Worm (Caenorhabditis elegans) whole organism, L4 larva: ENCODE results near the gene B0303.16.

Experiments
- D1046.2 ChIP-seq: fragments of 200-800 bp; sonication (Bioruptor generic); IDR thresholded peaks from 2 replicates; pipeline ENCODE4 v1.3.6; 2022; ENCODE audit warnings: missing genetic modification characterization, missing compliant biosample characterization
- F10B5.3 ChIP-seq: sonication (generic microtip); optimal IDR thresholded peaks from 2 replicates; lab custom pipeline; 2016; ENCODE audit warnings: mild to moderate bottlenecking, missing genetic modification characterization, missing compliant biosample characterization
- F44E2.7 ChIP-seq: fragments of 200-800 bp; sonication (Bioruptor generic); IDR thresholded peaks from 2 replicates; pipeline ENCODE4 v2.1.2; 2022; ENCODE audit warnings: missing genetic modification characterization, missing compliant biosample characterization
- Y48G9A.11 ChIP-seq: fragments of 200-800 bp; sonication (Bioruptor generic); IDR thresholded peaks from 2 replicates; pipeline ENCODE4 v1.3.6; 2022; ENCODE audit warnings: missing genetic modification reagents, missing genetic modification characterization, missing compliant biosample characterization
- Y5F2A.4 ChIP-seq: fragments of 200-800 bp; sonication (Bioruptor generic); optimal IDR thresholded peaks from 2 replicates; lab custom pipeline; 2018; ENCODE audit warnings: mild to moderate bottlenecking, missing genetic modification characterization, missing compliant biosample characterization
- Y75B8A.6 ChIP-seq: fragments of 200-800 bp; sonication (Bioruptor generic); IDR thresholded peaks from 2 replicates; pipeline ENCODE4 v1.3.6; 2022; ENCODE audit warnings: missing genetic modification reagents, missing genetic modification characterization, missing compliant biosample characterization
- ZK546.5 ChIP-seq, 2 experiments: sonication (generic microtip); optimal IDR thresholded peaks; 2 replicates each; lab custom pipeline; 2017; ENCODE audit warnings: missing biosample characterization in 2 of 2, missing genetic modification characterization in 2 of 2
- aha-1 ChIP-seq: fragments of 150-350 bp; peaks from one replicate; lab custom pipeline; 2014; ENCODE audit warnings: missing biosample characterization, missing genetic modification characterization
- arid-1 ChIP-seq: fragments of 200-800 bp; sonication (Bioruptor generic); conservative IDR thresholded peaks from 2 replicates; pipeline ENCODE4 v1.3.6; 2022; ENCODE audit warnings: missing genetic modification reagents, missing genetic modification characterization, missing compliant biosample characterization
- ceh-20 ChIP-seq: fragments of 200-800 bp; sonication (Bioruptor generic); IDR thresholded peaks from 2 replicates; pipeline ENCODE4 v1.3.6; 2022; ENCODE audit warnings: missing genetic modification reagents, missing genetic modification characterization, missing compliant biosample characterization
- ceh-32 ChIP-seq: sonication (generic microtip); optimal IDR thresholded peaks from 2 replicates; lab custom pipeline; 2016; ENCODE audit warnings: mild to moderate bottlenecking, missing genetic modification characterization, missing compliant biosample characterization; ENCODE audit not compliant: poor library complexity
- ceh-44 ChIP-seq: fragments of 200-800 bp; sonication (Bioruptor generic); IDR thresholded peaks from 2 replicates; pipeline ENCODE4 v1.3.6; 2022; ENCODE audit warnings: missing genetic modification reagents, missing genetic modification characterization, missing compliant biosample characterization
- ceh-62 ChIP-seq: sonication (generic microtip); optimal IDR thresholded peaks from 2 replicates; lab custom pipeline; 2017; ENCODE audit warnings: missing biosample characterization, missing genetic modification characterization
- ceh-82 ChIP-seq: sonication (generic microtip); optimal IDR thresholded peaks from 2 replicates; lab custom pipeline; 2017; ENCODE audit warnings: missing biosample characterization, missing genetic modification characterization
- cey-2 ChIP-seq: sonication (generic microtip); optimal IDR thresholded peaks from 3 replicates; lab custom pipeline; 2017; ENCODE audit warnings: missing genetic modification characterization, mild to moderate bottlenecking, missing compliant biosample characterization, antibody characterized with exemption, borderline replicate concordance; ENCODE audit not compliant: insufficient read depth
- ctbp-1 ChIP-seq: fragments of 200-800 bp; sonication (Bioruptor generic); IDR thresholded peaks from 2 replicates; pipeline ENCODE4 v1.3.6; 2022; ENCODE audit warnings: missing genetic modification reagents, missing genetic modification characterization, missing compliant biosample characterization
- daf-12 ChIP-seq: fragments of 150-350 bp; optimal IDR thresholded peaks from 2 replicates; lab custom pipeline; 2014; ENCODE audit warnings: missing biosample characterization, missing genetic modification reagents, missing genetic modification characterization
- daf-19 ChIP-seq: fragments of 200-800 bp; sonication (Bioruptor generic); conservative IDR thresholded peaks from 2 replicates; pipeline ENCODE4 v1.3.6; 2022; ENCODE audit warnings: missing genetic modification characterization, missing compliant biosample characterization
- dmd-9 ChIP-seq: fragments of 200-800 bp; sonication (Bioruptor generic); IDR thresholded peaks from 2 replicates; pipeline ENCODE4 v1.3.6; 2022; ENCODE audit warnings: missing genetic modification reagents, missing genetic modification characterization, missing compliant biosample characterization
- dpl-1 ChIP-seq: fragments of 150-350 bp; optimal IDR thresholded peaks from 2 replicates; lab custom pipeline; 2014; ENCODE audit warnings: missing biosample characterization, missing genetic modification reagents, missing genetic modification characterization
- duxl-1 ChIP-seq: sonication (generic microtip); optimal IDR thresholded peaks from 2 replicates; lab custom pipeline; 2016; ENCODE audit warnings: mild to moderate bottlenecking, missing genetic modification characterization, moderate library complexity, missing compliant biosample characterization; ENCODE audit not compliant: poor library complexity
- hif-1 ChIP-seq, 2 experiments: sonication (generic microtip); optimal IDR thresholded peaks; 2 replicates each; lab custom pipeline; 2016 to 2017; ENCODE audit warnings: missing compliant biosample characterization in 2 of 2, missing genetic modification characterization in 2 of 2, missing genetic modification reagents in 2 of 2, missing genotype in 2 of 2, mild to moderate bottlenecking in 1 of 2
- jun-1 ChIP-seq: fragments of 150-350 bp; optimal IDR thresholded peaks from 2 replicates; lab custom pipeline; 2014; ENCODE audit warnings: missing biosample characterization, missing genetic modification reagents, missing genetic modification characterization
- lin-1 ChIP-seq: fragments of 200-800 bp; sonication (Bioruptor generic); IDR thresholded peaks from 2 replicates; pipeline ENCODE4 v1.3.6; 2022; ENCODE audit warnings: missing genetic modification reagents, missing genetic modification characterization, missing compliant biosample characterization
- lin-13 ChIP-seq: fragments of 150-350 bp; optimal IDR thresholded peaks from 2 replicates; lab custom pipeline; 2014; ENCODE audit warnings: missing biosample characterization, missing genetic modification reagents, missing genetic modification characterization
- lin-15B ChIP-seq: fragments of 150-350 bp; sonication (generic microtip); optimal IDR thresholded peaks from 3 replicates; lab custom pipeline; 2014; ENCODE audit warnings: missing biosample characterization, missing genetic modification characterization
- lir-3 ChIP-seq: sonication (generic microtip); optimal IDR thresholded peaks from 2 replicates; lab custom pipeline; 2016; ENCODE audit warnings: mild to moderate bottlenecking, missing genetic modification characterization, missing compliant biosample characterization
- mdl-1 ChIP-seq, 2 experiments: fragments of 150-350 bp in 1 of 2; sonication (generic microtip) in 1 of 2; optimal IDR thresholded peaks; 2 replicates each; lab custom pipeline; 2014 to 2017; ENCODE audit warnings: missing biosample characterization in 2 of 2, missing genetic modification characterization in 2 of 2
- mep-1 ChIP-seq: fragments of 150-350 bp; sonication (generic microtip); optimal IDR thresholded peaks from 3 replicates; lab custom pipeline; 2014; ENCODE audit warnings: missing biosample characterization, missing genetic modification characterization
- mes-2 ChIP-seq: sonication (generic microtip); optimal IDR thresholded peaks from 2 replicates; lab custom pipeline; 2016; ENCODE audit warnings: missing genotype, mild to moderate bottlenecking, missing genetic modification characterization, missing compliant biosample characterization; ENCODE audit not compliant: poor library complexity, severe bottlenecking
- mxl-2 ChIP-seq: fragments of 200-800 bp; sonication (Bioruptor generic); conservative IDR thresholded peaks from 2 replicates; pipeline ENCODE4 v1.3.6; 2022; ENCODE audit warnings: missing genetic modification reagents, missing genetic modification characterization, missing compliant biosample characterization
- nhr-11 ChIP-seq: fragments of 150-350 bp; optimal IDR thresholded peaks from 2 replicates; lab custom pipeline; 2014; ENCODE audit warnings: missing biosample characterization, missing genetic modification characterization
- nhr-25 ChIP-seq: sonication (generic microtip); optimal IDR thresholded peaks from 2 replicates; lab custom pipeline; 2017; ENCODE audit warnings: missing genetic modification characterization, mild to moderate bottlenecking, missing compliant biosample characterization, antibody characterized with exemption, moderate library complexity, borderline replicate concordance; ENCODE audit not compliant: insufficient read depth
- nhr-48 ChIP-seq: sonication (generic microtip); optimal IDR thresholded peaks from 2 replicates; lab custom pipeline; 2016; ENCODE audit warnings: mild to moderate bottlenecking, missing genetic modification characterization, missing compliant biosample characterization
- nhr-76 ChIP-seq: fragments of 150-350 bp; optimal IDR thresholded peaks from 2 replicates; lab custom pipeline; 2014; ENCODE audit warnings: missing biosample characterization, missing genetic modification characterization
- nhr-77 ChIP-seq: fragments of 150-350 bp; optimal IDR thresholded peaks from 2 replicates; lab custom pipeline; 2014; ENCODE audit warnings: missing biosample characterization, missing genetic modification characterization
- pha-4 ChIP-seq, 2 experiments: fragments of 150-350 bp in 1 of 2; fragments of 200-800 bp in 1 of 2; sonication (Bioruptor generic) in 1 of 2; IDR thresholded peaks in 1 of 2; optimal IDR thresholded peaks in 1 of 2; 2 replicates each; pipeline versions ENCODE4 v1.3.6 to Lab custom; 2014 to 2022; ENCODE audit warnings: missing genetic modification characterization in 2 of 2, missing genetic modification reagents in 2 of 2, missing biosample characterization in 1 of 2, missing compliant biosample characterization in 1 of 2
- php-3 ChIP-seq: fragments of 200-800 bp; sonication (Bioruptor generic); IDR thresholded peaks from 2 replicates; pipeline ENCODE4 v1.3.6; 2022; ENCODE audit warnings: missing genetic modification reagents, missing genetic modification characterization, missing compliant biosample characterization
- pqm-1 ChIP-seq: sonication (generic microtip); optimal IDR thresholded peaks from 2 replicates; lab custom pipeline; 2017; ENCODE audit warnings: missing biosample characterization, missing genetic modification characterization
- saeg-2 ChIP-seq: fragments of 200-800 bp; sonication (Bioruptor generic); IDR thresholded peaks from 2 replicates; pipeline ENCODE4 v1.3.6; 2022; ENCODE audit warnings: missing genetic modification reagents, missing genetic modification characterization, missing compliant biosample characterization
- sdz-12 ChIP-seq: fragments of 200-800 bp; sonication (Bioruptor generic); optimal IDR thresholded peaks from 2 replicates; lab custom pipeline; 2018; ENCODE audit warnings: mild to moderate bottlenecking, missing genetic modification characterization, missing compliant biosample characterization
- set-16 ChIP-seq: fragments of 200-800 bp; sonication (Bioruptor generic); IDR thresholded peaks from 2 replicates; pipeline ENCODE4 v1.3.6; 2022; ENCODE audit warnings: missing genetic modification reagents, missing genetic modification characterization, missing compliant biosample characterization
- skn-1 ChIP-seq: fragments of 150-350 bp; optimal IDR thresholded peaks from 2 replicates; lab custom pipeline; 2014; ENCODE audit warnings: missing biosample characterization, missing genetic modification characterization
- snpc-4 ChIP-seq: fragments of 150-350 bp; optimal IDR thresholded peaks from 2 replicates; lab custom pipeline; 2014; ENCODE audit warnings: missing biosample characterization, missing genetic modification characterization
- spr-1 ChIP-seq: sonication (generic microtip); optimal IDR thresholded peaks from 2 replicates; lab custom pipeline; 2016; ENCODE audit warnings: mild to moderate bottlenecking, missing genetic modification characterization, missing compliant biosample characterization
- tra-1 ChIP-seq: fragments of 200-800 bp; sonication (Bioruptor generic); IDR thresholded peaks from 2 replicates; pipeline ENCODE4 v1.3.6; 2022; ENCODE audit warnings: missing genetic modification reagents, missing genetic modification characterization, missing compliant biosample characterization
- unc-130 ChIP-seq: sonication (generic microtip); optimal IDR thresholded peaks from 2 replicates; lab custom pipeline; 2016; ENCODE audit warnings: missing genetic modification reagents, missing genetic modification characterization, missing compliant biosample characterization
- unc-62 ChIP-seq, 3 experiments: fragments of 150-350 bp in 1 of 3; sonication (generic microtip); optimal IDR thresholded peaks in 2 of 3; peaks in 1 of 3; 1 replicate in 1 of 3; 2 replicates in 2 of 3; lab custom pipeline; 2014 to 2017; ENCODE audit warnings: missing biosample characterization in 3 of 3, missing genetic modification characterization in 3 of 3, missing genetic modification reagents in 3 of 3, missing genotype in 1 of 3
- ztf-7 ChIP-seq: fragments of 150-350 bp; optimal IDR thresholded peaks from 2 replicates; lab custom pipeline; 2014; ENCODE audit warnings: missing biosample characterization, missing genetic modification characterization

The B0303.16 gene

DNA sequence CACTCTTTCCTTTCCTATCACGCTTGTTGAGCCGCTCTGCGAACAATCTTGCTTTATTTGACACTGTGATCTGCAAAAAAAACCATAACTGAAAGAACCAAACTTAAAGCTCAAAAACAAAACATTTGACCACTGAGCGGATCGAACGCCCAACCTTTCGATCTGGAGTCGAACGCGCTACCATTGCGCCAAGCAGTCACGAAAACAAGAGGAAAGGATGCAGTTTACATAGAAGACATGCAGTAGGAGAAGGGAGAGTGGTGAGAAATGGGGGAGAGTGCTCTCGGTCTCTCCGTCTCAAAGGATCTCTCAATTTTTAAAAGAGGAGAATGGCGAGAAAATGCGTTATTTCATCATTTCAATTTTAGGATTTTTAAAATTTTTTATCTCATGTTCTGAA is 26.5 kb upstream of the B0303.16 start (continued):
- peak; percentile 74; the same call in 1 of the 2 replicates for TF ChIP-seq F44E2.7 (GFP tag; lab: Robert Waterston, UW)
- TF ChIP-seq jun-1 (tag; lab: Kevin White, UChicago): no peak
- peak; percentile 87 for TF ChIP-seq tra-1 (GFP tag; lab: Robert Waterston, UW)
- no peak for TF ChIP-seq pqm-1
- no peak for TF ChIP-seq cey-2 (tag; lab: Kevin White, UChicago)
- peak; percentile 72 for TF ChIP-seq php-3
- no peak for TF ChIP-seq lin-15B (tag; lab: Kevin White, UChicago)
- TF ChIP-seq ceh-32 (tag; lab: Kevin White, UChicago): no peak
- no peak for TF ChIP-seq nhr-76 (tag; lab: Kevin White, UChicago)
- peak; percentile 85 for TF ChIP-seq duxl-1 (tag; lab: Kevin White, UChicago)
- peak in 1 of 2 experiments; percentile 69 for TF ChIP-seq hif-1 (tag; optimal IDR thresholded peaks at IDR 0.05; lab: Kevin White, UChicago)
- peak; percentile 84 for TF ChIP-seq sdz-12 (GFP tag; lab: Kevin White, UChicago)
- peak; percentile 3 for TF ChIP-seq F10B5.3 (tag; lab: Kevin White, UChicago)
- peak; percentile 41 for TF ChIP-seq Y5F2A.4 (GFP tag; lab: Kevin White, UChicago)
- no peak for TF ChIP-seq daf-12 (tag; lab: Kevin White, UChicago)
- TF ChIP-seq dmd-9 (GFP tag; lab: Robert Waterston, UW): peak; percentile 71; the same call in 1 of the 2 replicates
- TF ChIP-seq nhr-25 (tag; lab: Kevin White, UChicago): no peak
- TF ChIP-seq ceh-62 (tag; lab: Kevin White, UChicago): no peak
- TF ChIP-seq ceh-82 (tag; lab: Kevin White, UChicago): no peak
- peak; percentile 84 for TF ChIP-seq aha-1
- TF ChIP-seq skn-1 (tag; lab: Kevin White, UChicago): no peak
- TF ChIP-seq Y75B8A.6: peak; percentile 88
- peak; percentile 92 for TF ChIP-seq lin-1 (GFP tag; lab: Robert Waterston, UW)
- peak; percentile 72 for TF ChIP-seq lin-13 (GFP tag; lab: Kevin White, UChicago)
- peak; percentile 53 for TF ChIP-seq dpl-1 (GFP tag; lab: Kevin White, UChicago)
- TF ChIP-seq arid-1 (GFP tag; lab: Robert Waterston, UW): peak; percentile 90
- TF ChIP-seq saeg-2 (GFP tag; lab: Robert Waterston, UW): 0 out of 2 replicates have a peak, but pooled peaks have one; percentile 7
- peak; percentile 81 for TF ChIP-seq ztf-7 (tag; lab: Kevin White, UChicago)
- peak; percentile 90 for TF ChIP-seq ctbp-1 (GFP tag; lab: Robert Waterston, UW)
- peak; percentile 43 for TF ChIP-seq spr-1
- TF ChIP-seq ceh-20 (GFP tag; lab: Robert Waterston, UW): peak; percentile 85
- TF ChIP-seq nhr-11 (tag; lab: Kevin White, UChicago): peak; percentile 39
- TF ChIP-seq set-16 (GFP tag; lab: Robert Waterston, UW): peak; percentile 29; the same call in 1 of the 2 replicates
- peak; percentile 93 for TF ChIP-seq pha-4 (GFP tag; IDR thresholded peaks at IDR 0.05; lab: Robert Waterston, UW)
- no peak for TF ChIP-seq pha-4 (tag; optimal IDR thresholded peaks at IDR 0.05; lab: Kevin White, UChicago)
- peak; percentile 79 for TF ChIP-seq mxl-2 (GFP tag; lab: Robert Waterston, UW)
- peak; percentile 82 for TF ChIP-seq mes-2 (tag; lab: Kevin White, UChicago)
- TF ChIP-seq daf-19 (GFP tag; lab: Robert Waterston, UW): peak; percentile 72
- peak; percentile 81 for TF ChIP-seq Y48G9A.11 (GFP tag; lab: Robert Waterston, UW)
- TF ChIP-seq nhr-48 (tag; lab: Kevin White, UChicago): peak; percentile 58
- TF ChIP-seq snpc-4: no peak
- peak; percentile 74; the same call in 1 of the 2 replicates for TF ChIP-seq ceh-44 (GFP tag; lab: Robert Waterston, UW)
- TF ChIP-seq lir-3 (tag; lab: Kevin White, UChicago): peak; percentile 75
- TF ChIP-seq D1046.2 (GFP tag; lab: Robert Waterston, UW): no peak
- no peak for TF ChIP-seq nhr-77
- no peak for TF ChIP-seq mdl-1 (tag; optimal IDR thresholded peaks at IDR 0.05; lab: Kevin White, UChicago)
- TF ChIP-seq unc-130 (GFP tag; lab: Kevin White, UChicago): peak; percentile 60
- no peak for TF ChIP-seq ZK546.5 (tag; optimal IDR thresholded peaks at IDR 0.05; lab: Kevin White, UChicago)
- peak; percentile 76 for TF ChIP-seq mep-1 (tag; lab: Kevin White, UChicago)
- peak in 1 of 2 experiments; percentile 93 for TF ChIP-seq unc-62 (GFP tag; optimal IDR thresholded peaks at IDR 0.05 in 1 of 2; lab: Kevin White, UChicago)
- no peak for TF ChIP-seq unc-62 (tag; optimal IDR thresholded peaks at IDR 0.05; lab: Kevin White, UChicago)
